Fruit fly (Drosophila melanogaster) whole organism, prepupa: ENCODE measurements around the gene CG32147.

Source experiments
- CG11762 ChIP-seq: fragments of 200-800 bp; sonication (Bioruptor generic); optimal IDR thresholded peaks from 3 replicates; lab custom pipeline; 2016; ENCODE audit warnings: missing biosample characterization, missing genetic modification characterization; ENCODE audit not compliant: insufficient read depth
- CG16779 ChIP-seq: fragments of 200-800 bp; sonication (Bioruptor generic); optimal IDR thresholded peaks from 3 replicates; lab custom pipeline; 2017; ENCODE audit warnings: missing biosample characterization, mild to moderate bottlenecking, missing genetic modification characterization
- CG6808 ChIP-seq: fragments of 200-800 bp; sonication (Bioruptor generic); optimal IDR thresholded peaks from 3 replicates; lab custom pipeline; 2017; ENCODE audit warnings: missing biosample characterization, missing genetic modification characterization, mild to moderate bottlenecking, moderate library complexity, missing genetic modification reagents
- CG8319 ChIP-seq: fragments of 200-800 bp; sonication (Bioruptor generic); optimal IDR thresholded peaks from 3 replicates; lab custom pipeline; 2016; ENCODE audit warnings: missing biosample characterization, missing genetic modification characterization
- Ets21C ChIP-seq: fragments of 200-800 bp; sonication (Bioruptor generic); optimal IDR thresholded peaks from 3 replicates; lab custom pipeline; 2016; ENCODE audit warnings: missing biosample characterization, missing genetic modification characterization
- Hr39 ChIP-seq: fragments of 200-800 bp; sonication (Bioruptor generic); optimal IDR thresholded peaks from 2 replicates; lab custom pipeline; 2016; ENCODE audit warnings: missing biosample characterization, missing genetic modification characterization
- Met ChIP-seq: fragments of 200-800 bp; sonication (Bioruptor generic); optimal IDR thresholded peaks from 3 replicates; lab custom pipeline; 2016; ENCODE audit warnings: missing biosample characterization, missing genetic modification characterization
- acj6 ChIP-seq: fragments of 200-800 bp; sonication (Bioruptor generic); optimal IDR thresholded peaks from 3 replicates; lab custom pipeline; 2016; ENCODE audit warnings: missing biosample characterization, missing genetic modification characterization
- cyc ChIP-seq: fragments of 200-800 bp; sonication (Bioruptor generic); optimal IDR thresholded peaks from 3 replicates; lab custom pipeline; 2016; ENCODE audit warnings: missing biosample characterization, missing genetic modification characterization
- fd85E ChIP-seq: fragments of 200-800 bp; sonication (Bioruptor generic); optimal IDR thresholded peaks from 3 replicates; lab custom pipeline; 2016; ENCODE audit warnings: missing biosample characterization, missing genetic modification characterization

DNA sequence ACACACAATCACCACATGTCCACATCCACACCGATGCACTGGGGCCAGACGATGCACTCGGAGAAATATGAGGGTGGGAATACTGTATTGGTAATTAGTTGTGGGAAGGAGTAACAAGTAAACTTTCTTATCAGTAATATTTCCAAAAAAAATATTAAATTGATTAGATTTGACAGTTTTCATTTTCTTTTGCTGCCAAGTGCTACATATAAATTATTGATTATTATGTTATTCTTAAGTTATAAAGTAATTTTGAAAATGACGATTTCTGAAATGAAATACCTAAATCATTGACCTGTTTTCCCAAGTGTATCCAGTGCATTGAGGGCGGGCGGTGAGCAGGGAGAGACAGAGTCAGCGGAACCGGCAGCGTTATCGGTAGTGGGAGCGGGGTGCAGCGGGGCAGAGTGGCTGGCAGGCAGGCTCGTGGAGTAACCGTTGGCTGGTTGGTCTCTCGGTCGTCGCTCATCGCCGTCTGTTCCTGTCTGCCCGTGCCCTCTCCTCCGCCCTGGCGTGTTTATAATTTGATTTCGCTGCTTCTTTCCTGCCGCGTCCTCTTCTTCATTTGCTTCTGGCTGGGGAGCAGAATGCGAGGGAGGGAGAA lies 36.0 kb downstream of the CG32147 start:
- TF ChIP-seq fd85E (GFP tag; lab: Kevin White, UChicago) = peak; percentile 77
- TF ChIP-seq CG6808 = peak; percentile 96
- TF ChIP-seq CG16779 = peak; percentile 94
- peak; percentile 94 for TF ChIP-seq Met (GFP tag; lab: Kevin White, UChicago)
- peak; percentile 91 for TF ChIP-seq cyc
- TF ChIP-seq acj6 = peak; percentile 97
- peak; percentile 91 for TF ChIP-seq CG11762 (GFP tag; lab: Kevin White, UChicago)
- TF ChIP-seq Hr39 (GFP tag; lab: Kevin White, UChicago) = peak; percentile 87
- TF ChIP-seq Ets21C (GFP tag; lab: Kevin White, UChicago) = peak; percentile 90
- peak; percentile 91 for TF ChIP-seq CG8319
